Worm (Caenorhabditis elegans) whole organism, L4/young adult: ENCODE results near the gene dsl-5.

Experiments used
- dao-5 ChIP-seq: sonication (generic microtip); optimal IDR thresholded peaks from 2 replicates; lab custom pipeline; 2016; ENCODE audit warnings: missing genotype, missing genetic modification characterization, moderate library complexity, missing compliant biosample characterization
- him-1 ChIP-seq: sonication (generic microtip); optimal IDR thresholded peaks from 2 replicates; lab custom pipeline; 2016; ENCODE audit warnings: missing genotype, missing genetic modification reagents, missing genetic modification characterization, missing compliant biosample characterization

- TF ChIP-seq dao-5 (tag; lab: Kevin White, UChicago) (no peak), him-1 (tag; lab: Kevin White, UChicago) (no peak)
Measured at ce11 chrIV:11650344-11650743, 29.5 kb upstream of the dsl-5 start.
